Worm (Caenorhabditis elegans) whole organism, L1 larva: Measurements from ENCODE around the gene ZK218.5.

Experiments used
- jun-1 ChIP-seq: fragments of 150-350 bp; optimal IDR thresholded peaks from 2 replicates; lab custom pipeline; 2014; ENCODE audit warnings: missing biosample characterization, missing genetic modification reagents, missing genetic modification characterization
- mdl-1 ChIP-seq, 2 experiments: fragments of 150-350 bp; optimal IDR thresholded peaks; 2 replicates each; lab custom pipeline; 2014 to 2017; ENCODE audit warnings: missing biosample characterization in 2 of 2, missing genetic modification characterization in 2 of 2, inconsistent platforms in 1 of 2
- skn-1 ChIP-seq: fragments of 150-350 bp; optimal IDR thresholded peaks from 2 replicates; lab custom pipeline; 2014; ENCODE audit warnings: missing biosample characterization, missing genetic modification characterization
- snpc-4 ChIP-seq: fragments of 150-350 bp; optimal IDR thresholded peaks from 2 replicates; lab custom pipeline; 2014; ENCODE audit warnings: missing biosample characterization, missing genetic modification characterization
- unc-62 ChIP-seq: fragments of 150-350 bp; optimal IDR thresholded peaks from 2 replicates; lab custom pipeline; 2014; ENCODE audit warnings: missing biosample characterization, missing genetic modification reagents, missing genetic modification characterization

ce11 chrV:17100829-17101228, at the start of gene ZK218.5:
- no peak for TF ChIP-seq mdl-1 (tag; optimal IDR thresholded peaks at IDR 0.05; lab: Kevin White, UChicago)
- TF ChIP-seq jun-1 (tag; lab: Kevin White, UChicago): no peak
- TF ChIP-seq snpc-4: no peak
- no peak for TF ChIP-seq unc-62 (GFP tag; lab: Kevin White, UChicago)
- TF ChIP-seq skn-1 (tag; lab: Kevin White, UChicago): no peak
